Worm (Caenorhabditis elegans) whole organism, midembryonic: ENCODE results near the gene rcan-1.

ENCODE experiments used
- T22C8.4 ChIP-seq: fragments of 200-800 bp; sonication (Bioruptor generic); IDR thresholded peaks from 2 replicates; pipeline ENCODE4 v1.3.6; 2022; ENCODE audit warnings: missing genetic modification characterization, missing compliant biosample characterization
- cog-1 ChIP-seq: sonication (generic microtip); optimal IDR thresholded peaks from 2 replicates; lab custom pipeline; 2016; ENCODE audit warnings: missing genetic modification characterization, missing compliant biosample characterization
- flt-1 ChIP-seq: fragments of 200-800 bp; sonication (Bioruptor generic); IDR thresholded peaks from 2 replicates; pipeline ENCODE4 v1.3.6; 2022; ENCODE audit warnings: missing genetic modification characterization, missing compliant biosample characterization
- med-1 ChIP-seq: sonication (generic microtip); optimal IDR thresholded peaks from 2 replicates; lab custom pipeline; 2017; ENCODE audit warnings: missing genetic modification characterization, mild to moderate bottlenecking, missing compliant biosample characterization, antibody characterized with exemption, missing genetic modification reagents; ENCODE audit not compliant: insufficient read depth
- ref-1 ChIP-seq: fragments of 200-800 bp; sonication (Bioruptor generic); conservative IDR thresholded peaks from 2 replicates; pipeline ENCODE4 v1.3.6; 2022; ENCODE audit warnings: missing genetic modification reagents, missing genetic modification characterization, missing compliant biosample characterization
- tab-1 ChIP-seq: fragments of 200-800 bp; sonication (Bioruptor generic); IDR thresholded peaks from 2 replicates; pipeline ENCODE4 v1.3.6; 2022; ENCODE audit warnings: missing genetic modification characterization, missing compliant biosample characterization
- ztf-23 ChIP-seq: fragments of 200-800 bp; sonication (Bioruptor generic); IDR thresholded peaks from 2 replicates; pipeline ENCODE4 v1.3.6; 2022; ENCODE audit warnings: missing genetic modification reagents, missing genetic modification characterization, missing compliant biosample characterization
- ztf-29 ChIP-seq: fragments of 200-800 bp; sonication (Bioruptor generic); IDR thresholded peaks from 2 replicates; pipeline ENCODE4 v1.3.6; 2022; ENCODE audit warnings: missing genetic modification reagents, missing genetic modification characterization, missing compliant biosample characterization

- TF ChIP-seq T22C8.4 (GFP tag; lab: Robert Waterston, UW) (no peak), ztf-23 (no peak), flt-1 (GFP tag; lab: Robert Waterston, UW) (no peak), ztf-29 (GFP tag; lab: Robert Waterston, UW) (no peak), tab-1 (no peak), med-1 (GFP tag; lab: Kevin White, UChicago) (no peak), cog-1 (tag; lab: Kevin White, UChicago) (no peak), ref-1 (GFP tag; lab: Robert Waterston, UW) (no peak)
Observed at ce11 chrIII:5722550-5722949, 38.7 kb upstream of the rcan-1 start, which contains the start of gene wrm-1.
